Fruit fly (Drosophila melanogaster): ENCODE measurements around the gene CG17636.
A peak's percentile ranks its signal among the peaks of the same experiment; 100 is the strongest.

CG17636 gene

dm6 chrX:175542-176197, 49.2 kb upstream of the CG17636 start (continued):
- peak; percentile 54 for TF ChIP-seq croc (GFP tag; conservative IDR thresholded peaks at IDR 0.05)
- TF ChIP-seq CG8388 (GFP tag; optimal IDR thresholded peaks at IDR 0.05): peak; percentile 81
- peak; percentile 53 for TF ChIP-seq CG10209 (GFP tag; optimal IDR thresholded peaks at IDR 0.05)
- TF ChIP-seq corto (GFP tag; optimal IDR thresholded peaks at IDR 0.05): peak; percentile 48
- TF ChIP-seq hbn (GFP tag; IDR thresholded peaks at IDR 0.05; ENCODE audit: partially characterized antibody): no peak
- no peak for TF ChIP-seq CG13287 (GFP tag; IDR thresholded peaks at IDR 0.05; ENCODE audit: partially characterized antibody)
- peak; percentile 26 to 47 for TF ChIP-seq Pdp1 (GFP tag; optimal IDR thresholded peaks at IDR 0.05)
- peak in 1 of 2 experiments; percentile 17 for TF ChIP-seq Trl (optimal IDR thresholded peaks at IDR 0.05)
- TF ChIP-seq Trl (GFP tag; optimal IDR thresholded peaks at IDR 0.05): peak; percentile 41
- TF ChIP-seq Camta (GFP tag; optimal IDR thresholded peaks at IDR 0.05): peak; percentile 32
- no peak for TF ChIP-seq CG34422 (GFP tag; IDR thresholded peaks at IDR 0.05)
- TF ChIP-seq shn (GFP tag; optimal IDR thresholded peaks at IDR 0.05): peak; percentile 19
- peak; percentile 92 for TF ChIP-seq zf30C (GFP tag; optimal IDR thresholded peaks at IDR 0.05)
- peak; percentile 59 for TF ChIP-seq az2 (GFP tag; optimal IDR thresholded peaks at IDR 0.05)
- no peak for TF ChIP-seq bbx (GFP tag; IDR thresholded peaks at IDR 0.05; ENCODE audit: partially characterized antibody)
- peak; percentile 86 for TF ChIP-seq CG17829 (tag; optimal IDR thresholded peaks at IDR 0.05)
- TF ChIP-seq jumu (GFP tag; optimal IDR thresholded peaks at IDR 0.05): peak; percentile 34
- TF ChIP-seq pros (GFP tag; optimal IDR thresholded peaks at IDR 0.05): peak; percentile 82
- peak; percentile 60 for TF ChIP-seq NC2α (GFP tag; optimal IDR thresholded peaks at IDR 0.05)
- no peak for TF ChIP-seq CG16813 (GFP tag; IDR thresholded peaks at IDR 0.05; ENCODE audit: partially characterized antibody)
- TF ChIP-seq CG12104 (GFP tag; optimal IDR thresholded peaks at IDR 0.05): peak; percentile 17
- TF ChIP-seq CG17568 (GFP tag; optimal IDR thresholded peaks at IDR 0.05): peak; percentile 44
- TF ChIP-seq CG8089 (GFP tag; optimal IDR thresholded peaks at IDR 0.05): peak; percentile 38
- peak; percentile 12 for TF ChIP-seq Sry-δ (GFP tag; optimal IDR thresholded peaks at IDR 0.05)
- TF ChIP-seq CG30403 (GFP tag; optimal IDR thresholded peaks at IDR 0.05): peak; percentile 61
- TF ChIP-seq Hsf (GFP tag; optimal IDR thresholded peaks at IDR 0.05): peak; percentile 58
- peak; percentile 70 for TF ChIP-seq grau (tag; optimal IDR thresholded peaks at IDR 0.05)
- TF ChIP-seq CG17802 (tag; optimal IDR thresholded peaks at IDR 0.05): peak; percentile 7
- peak; percentile 86 for TF ChIP-seq CG17361 (GFP tag; IDR thresholded peaks at IDR 0.05)
- TF ChIP-seq bab2 (GFP tag; optimal IDR thresholded peaks at IDR 0.05): peak; percentile 25
- no peak for TF ChIP-seq HmgD (GFP tag; optimal IDR thresholded peaks at IDR 0.05)
- TF ChIP-seq CG16815 (GFP tag; optimal IDR thresholded peaks at IDR 0.05): peak; percentile 59
- TF ChIP-seq Med (GFP tag): peak; percentile 60
- peak; percentile 56 for TF ChIP-seq tio (GFP tag; optimal IDR thresholded peaks at IDR 0.05)
- TF ChIP-seq CG2116 (GFP tag; optimal IDR thresholded peaks at IDR 0.05): peak; percentile 10
- no peak for TF ChIP-seq Rfx (GFP tag; IDR thresholded peaks at IDR 0.05)
- peak; percentile 66 for TF ChIP-seq Ssrp (tag; optimal IDR thresholded peaks at IDR 0.05)
- peak; percentile 60 for TF ChIP-seq Six4 (GFP tag; optimal IDR thresholded peaks at IDR 0.05)
- peak; percentile 6; the same call in 1 of the 2 replicates for TF ChIP-seq crol (GFP tag; IDR thresholded peaks at IDR 0.05)
- peak; percentile 22; the same call in 1 of the 2 replicates for TF ChIP-seq ara (GFP tag; IDR thresholded peaks at IDR 0.05)
- TF ChIP-seq CG3407 (GFP tag; optimal IDR thresholded peaks at IDR 0.05): peak; percentile 56
- peak; percentile 90 for TF ChIP-seq kni (GFP tag; optimal IDR thresholded peaks at IDR 0.05)
- peak; percentile 45 to 66 for TF ChIP-seq chif (GFP tag; optimal IDR thresholded peaks at IDR 0.05)
- no peak for TF ChIP-seq run (tag; optimal IDR thresholded peaks at IDR 0.05)
- TF ChIP-seq Xbp1 (GFP tag; optimal IDR thresholded peaks at IDR 0.05): peak; percentile 40
- no peak for TF ChIP-seq Awh (GFP tag; IDR thresholded peaks at IDR 0.05)
- TF ChIP-seq dmrt11E (tag; optimal IDR thresholded peaks at IDR 0.05): peak; percentile 89
- peak; percentile 76 for TF ChIP-seq NC2β (GFP tag; optimal IDR thresholded peaks at IDR 0.05)
- no peak for TF ChIP-seq ftz-f1 (GFP tag; optimal IDR thresholded peaks at IDR 0.05)
- TF ChIP-seq CG12071 (GFP tag; optimal IDR thresholded peaks at IDR 0.05): no peak

Measured in whole organism, embryonic.